Worm (Caenorhabditis elegans) whole organism, midembryonic: ENCODE measurements around the gene R02D5.9.
A peak's percentile ranks its signal among the peaks of the same experiment; 100 is the strongest.
"Not testable (repeated sequence)": the region's sequence is repeated elsewhere in the genome, so short reads cannot be mapped to it uniquely, and the experiment has no call there.

Experiments
- T22C8.4 ChIP-seq: fragments of 200-800 bp; sonication (Bioruptor generic); IDR thresholded peaks from 2 replicates; pipeline ENCODE4 v1.3.6; 2022; ENCODE audit warnings: missing genetic modification characterization, missing compliant biosample characterization
- cog-1 ChIP-seq: sonication (generic microtip); optimal IDR thresholded peaks from 2 replicates; lab custom pipeline; 2016; ENCODE audit warnings: missing genetic modification characterization, missing compliant biosample characterization
- flt-1 ChIP-seq: fragments of 200-800 bp; sonication (Bioruptor generic); IDR thresholded peaks from 2 replicates; pipeline ENCODE4 v1.3.6; 2022; ENCODE audit warnings: missing genetic modification characterization, missing compliant biosample characterization
- klf-2 ChIP-seq: fragments of 200-800 bp; sonication (Bioruptor generic); conservative IDR thresholded peaks from 2 replicates; pipeline ENCODE4 v1.3.6; 2022; ENCODE audit warnings: missing genetic modification reagents, missing genetic modification characterization, missing compliant biosample characterization
- med-1 ChIP-seq: sonication (generic microtip); optimal IDR thresholded peaks from 2 replicates; lab custom pipeline; 2017; ENCODE audit warnings: missing genetic modification characterization, mild to moderate bottlenecking, missing compliant biosample characterization, antibody characterized with exemption, missing genetic modification reagents; ENCODE audit not compliant: insufficient read depth
- ref-1 ChIP-seq: fragments of 200-800 bp; sonication (Bioruptor generic); conservative IDR thresholded peaks from 2 replicates; pipeline ENCODE4 v1.3.6; 2022; ENCODE audit warnings: missing genetic modification reagents, missing genetic modification characterization, missing compliant biosample characterization
- tab-1 ChIP-seq: fragments of 200-800 bp; sonication (Bioruptor generic); IDR thresholded peaks from 2 replicates; pipeline ENCODE4 v1.3.6; 2022; ENCODE audit warnings: missing genetic modification characterization, missing compliant biosample characterization
- ztf-23 ChIP-seq: fragments of 200-800 bp; sonication (Bioruptor generic); IDR thresholded peaks from 2 replicates; pipeline ENCODE4 v1.3.6; 2022; ENCODE audit warnings: missing genetic modification reagents, missing genetic modification characterization, missing compliant biosample characterization
- ztf-29 ChIP-seq: fragments of 200-800 bp; sonication (Bioruptor generic); IDR thresholded peaks from 2 replicates; pipeline ENCODE4 v1.3.6; 2022; ENCODE audit warnings: missing genetic modification reagents, missing genetic modification characterization, missing compliant biosample characterization

The R02D5.9 gene

ce11 chrV:14481401-14481800, 29.5 kb downstream of the R02D5.9 start, which contains the start of gene R02D5.7:
R02D5.7 (minus strand) TSS chrV:14481501.
- TF ChIP-seq ztf-23, result no peak
- no peak for TF ChIP-seq ztf-29 (GFP tag; lab: Robert Waterston, UW)
- TF ChIP-seq ref-1 (GFP tag; lab: Robert Waterston, UW), result no peak
- TF ChIP-seq T22C8.4 (GFP tag; lab: Robert Waterston, UW), result no peak
- TF ChIP-seq klf-2 (GFP tag; lab: Robert Waterston, UW), result no peak
- TF ChIP-seq cog-1, result no peak
- TF ChIP-seq flt-1, result no peak
- no peak for TF ChIP-seq tab-1 (GFP tag; lab: Robert Waterston, UW)
- TF ChIP-seq med-1 (GFP tag; lab: Kevin White, UChicago), result no peak

- TF ChIP-seq T22C8.4 (GFP tag; lab: Robert Waterston, UW) (no peak), ztf-29 (GFP tag; lab: Robert Waterston, UW) (no peak)
These were observed 30.4 kb downstream of the R02D5.9 start for ce11 chrV:14480533-14480932.

ce11 chrV:14478979-14479378, 31.9 kb downstream of the R02D5.9 start, which contains the start of gene clec-55:
clec-55 (plus strand) TSS chrV:14479279.
- TF ChIP-seq flt-1 (no peak), tab-1 (GFP tag; lab: Robert Waterston, UW) (no peak), med-1 (GFP tag; lab: Kevin White, UChicago) (no peak), klf-2 (GFP tag; lab: Robert Waterston, UW) (no peak), cog-1 (no peak), T22C8.4 (GFP tag; lab: Robert Waterston, UW) (no peak), ztf-29 (GFP tag; lab: Robert Waterston, UW) (no peak), ztf-23 (no peak), ref-1 (GFP tag; lab: Robert Waterston, UW) (no peak)

ce11 chrV:14476680-14477079, 34.2 kb downstream of the R02D5.9 start, which contains the start of gene clec-54:
clec-54 (plus strand) TSS chrV:14476903.
- TF ChIP-seq T22C8.4 (GFP tag; lab: Robert Waterston, UW) (no peak), tab-1 (GFP tag; lab: Robert Waterston, UW) (no peak), klf-2 (GFP tag; lab: Robert Waterston, UW) (no peak), ztf-23 (no peak), med-1 (GFP tag; lab: Kevin White, UChicago) (no peak), ref-1 (GFP tag; lab: Robert Waterston, UW) (no peak), flt-1 (no peak), cog-1 (no peak), ztf-29 (GFP tag; lab: Robert Waterston, UW) (no peak)

- TF ChIP-seq ztf-23 (no peak), ztf-29 (GFP tag; lab: Robert Waterston, UW) (no peak), klf-2 (GFP tag; lab: Robert Waterston, UW) (no peak)
These were observed 36.8 kb downstream of the R02D5.9 start, which contains the start of gene clec-56 for ce11 chrV:14474099-14474498. clec-56 (plus strand) TSS chrV:14474399.

- TF ChIP-seq cog-1 (no peak), tab-1 (GFP tag; lab: Robert Waterston, UW) (no peak), T22C8.4 (GFP tag; lab: Robert Waterston, UW) (no peak), flt-1 (no peak), klf-2 (GFP tag; lab: Robert Waterston, UW) (no peak), med-1 (GFP tag; lab: Kevin White, UChicago) (no peak), ztf-23 (no peak), ref-1 (GFP tag; lab: Robert Waterston, UW) (no peak), ztf-29 (GFP tag; lab: Robert Waterston, UW) (no peak)
These were observed 38.7 kb downstream of the R02D5.9 start, which contains the start of gene clec-227 for ce11 chrV:14472229-14472628. clec-227 (plus strand) TSS chrV:14472529.

ce11 chrV:14468931-14469330, 42.0 kb downstream of the R02D5.9 start, which contains the start of gene clec-57:
clec-57 (plus strand) TSS chrV:14469231.
- TF ChIP-seq ref-1 (GFP tag; lab: Robert Waterston, UW) (no peak), klf-2 (GFP tag; lab: Robert Waterston, UW) (no peak), ztf-23 (no peak), cog-1 (no peak), med-1 (GFP tag; lab: Kevin White, UChicago) (no peak), flt-1 (no peak), ztf-29 (GFP tag; lab: Robert Waterston, UW) (no peak), tab-1 (GFP tag; lab: Robert Waterston, UW) (no peak)

ce11 chrV:14468196-14468874, 42.6 kb downstream of the R02D5.9 start, which contains the start of gene srz-97:
srz-97 (minus strand) TSS chrV:14468246.
- no peak for TF ChIP-seq ztf-23
- no peak for TF ChIP-seq med-1 (GFP tag; lab: Kevin White, UChicago)
- 0 out of 2 replicates have a peak, but pooled peaks have one; percentile 11 for TF ChIP-seq flt-1
- no peak for TF ChIP-seq klf-2 (GFP tag; lab: Robert Waterston, UW)
- TF ChIP-seq ref-1 (GFP tag; lab: Robert Waterston, UW), result 0 out of 2 replicates have a peak, but pooled peaks have one; percentile 41

ce11 chrV:14464368-14464767, 46.6 kb downstream of the R02D5.9 start, which contains the start of gene F08H9.4:
F08H9.4 (minus strand) TSS chrV:14464428.
- TF ChIP-seq T22C8.4 (GFP tag; lab: Robert Waterston, UW), result no peak
- no peak for TF ChIP-seq cog-1
- TF ChIP-seq ztf-23, result no peak
- TF ChIP-seq klf-2 (GFP tag; lab: Robert Waterston, UW), result no peak
- TF ChIP-seq ref-1 (GFP tag; lab: Robert Waterston, UW), result no peak
- TF ChIP-seq med-1 (GFP tag; lab: Kevin White, UChicago), result no peak
- no peak for TF ChIP-seq tab-1 (GFP tag; lab: Robert Waterston, UW)
- TF ChIP-seq flt-1, result no peak

- not testable (repeated sequence) for TF ChIP-seq ref-1, T22C8.4, ztf-29 (GFP tag; lab: Robert Waterston, UW)
These were observed 47.8 kb downstream of the R02D5.9 start, which contains the start of gene F08H9.3 for ce11 chrV:14463087-14463486. F08H9.3 (minus strand) TSS chrV:14463338.
